Fruit fly (Drosophila melanogaster) whole organism, adult: ENCODE results near the gene Lip3.

Source experiments
- Hr96 ChIP-seq: fragments of 200-800 bp; sonication (Bioruptor generic); optimal IDR thresholded peaks from 2 replicates; lab custom pipeline; 2016; ENCODE audit warnings: missing biosample characterization, missing genetic modification characterization
- tj ChIP-seq: fragments of 200-800 bp; sonication (Bioruptor generic); optimal IDR thresholded peaks from 3 replicates; lab custom pipeline; 2017; ENCODE audit warnings: missing biosample characterization, mild to moderate bottlenecking, missing genetic modification characterization, moderate library complexity

- TF ChIP-seq tj, result no peak
- TF ChIP-seq Hr96 (GFP tag; lab: Kevin White, UChicago), result no peak
Measured at dm6 chr3R:13334007-13334406, 37.7 kb downstream of the Lip3 start, which contains the start of gene PK2-R2.
